Worm (Caenorhabditis elegans): ENCODE measurements around the gene B0252.1.

The B0252.1 gene

ce11 chrII:6928416-6928815, 8.9 kb downstream of the B0252.1 start, which contains the start of gene flcn-1:
Gene flcn-1, plus strand, starts transcription at chrII:6928763.
- no peak for TF ChIP-seq Y56A3A.18 (GFP tag; IDR thresholded peaks at IDR 0.05)
- TF ChIP-seq ceh-91 (GFP tag; IDR thresholded peaks at IDR 0.05) = no peak
- TF ChIP-seq D2030.7 (GFP tag; IDR thresholded peaks at IDR 0.05) = no peak
- peak; percentile 2 for TF ChIP-seq nhr-80 (tag; optimal IDR thresholded peaks at IDR 0.05)
- TF ChIP-seq ets-4 (GFP tag; optimal IDR thresholded peaks at IDR 0.05) = no peak
- TF ChIP-seq T26A5.8 (tag; optimal IDR thresholded peaks at IDR 0.05) = no peak
- TF ChIP-seq mes-4 (tag; optimal IDR thresholded peaks at IDR 0.05) = no peak
- TF ChIP-seq nhr-120 (GFP tag; IDR thresholded peaks at IDR 0.05) = no peak
- TF ChIP-seq lin-35 (GFP tag; optimal IDR thresholded peaks at IDR 0.05) = peak in 1 of 3 experiments; percentile 44
- TF ChIP-seq somi-1 (GFP tag; optimal IDR thresholded peaks at IDR 0.05) = no peak
- no peak for TF ChIP-seq let-607 (tag; optimal IDR thresholded peaks at IDR 0.05)
- peak; percentile 62; the same call in 1 of the 2 replicates for TF ChIP-seq hmg-1.2 (GFP tag; IDR thresholded peaks at IDR 0.05)
- TF ChIP-seq nfya-2 (GFP tag; IDR thresholded peaks at IDR 0.05) = no peak
- TF ChIP-seq F57A8.1 (GFP tag; optimal IDR thresholded peaks at IDR 0.05) = no peak
- no peak for TF ChIP-seq cebp-1 (GFP tag; IDR thresholded peaks at IDR 0.05)
- peak; percentile 38 for TF ChIP-seq cebp-1 (tag; optimal IDR thresholded peaks at IDR 0.05)
- TF ChIP-seq lag-1 (GFP tag; IDR thresholded peaks at IDR 0.05) = no peak
- no peak for TF ChIP-seq T07F8.4 (tag; optimal IDR thresholded peaks at IDR 0.05)
- no peak for TF ChIP-seq egrh-3 (GFP tag; IDR thresholded peaks at IDR 0.05)
- TF ChIP-seq lir-1 (GFP tag; conservative IDR thresholded peaks at IDR 0.05) = no peak
- no peak for TF ChIP-seq hsf-1 (GFP tag; IDR thresholded peaks at IDR 0.05)
- TF ChIP-seq nfya-1 (tag; optimal IDR thresholded peaks at IDR 0.05; ENCODE audit: borderline replicate concordance, insufficient read depth) = no peak
- no peak for TF ChIP-seq lsy-27 (tag; optimal IDR thresholded peaks at IDR 0.05; ENCODE audit: borderline replicate concordance, insufficient read depth)
- no peak for TF ChIP-seq egl-44 (GFP tag; IDR thresholded peaks at IDR 0.05)
- no peak for TF ChIP-seq akir-1 (GFP tag; optimal IDR thresholded peaks at IDR 0.05)
- TF ChIP-seq efl-1 (GFP tag; optimal IDR thresholded peaks at IDR 0.05) = no peak
- no peak for TF ChIP-seq attf-6 (GFP tag; IDR thresholded peaks at IDR 0.05)
- TF ChIP-seq nfyb-1 (GFP tag; IDR thresholded peaks at IDR 0.05) = peak; percentile 25; the same call in 1 of the 2 replicates
- TF ChIP-seq egl-18 (GFP tag; IDR thresholded peaks at IDR 0.05) = no peak
- no peak for TF ChIP-seq madf-10 (tag; optimal IDR thresholded peaks at IDR 0.05)
- TF ChIP-seq attf-5 (GFP tag; optimal IDR thresholded peaks at IDR 0.05) = peak; percentile 22
- no peak for TF ChIP-seq F55B11.4 (tag; optimal IDR thresholded peaks at IDR 0.05; ENCODE audit: borderline replicate concordance, insufficient read depth)
- peak; percentile 17 for TF ChIP-seq ceh-27 (GFP tag; optimal IDR thresholded peaks at IDR 0.05)

- TF ChIP-seq nhr-80 (tag; optimal IDR thresholded peaks at IDR 0.05) (peak; percentile 10), cebp-1 (GFP tag; IDR thresholded peaks at IDR 0.05) (no peak), cebp-1 (tag; optimal IDR thresholded peaks at IDR 0.05) (peak; percentile 61), ztf-22 (GFP tag; optimal IDR thresholded peaks at IDR 0.05) (no peak), hmg-1.2 (GFP tag; IDR thresholded peaks at IDR 0.05) (peak; percentile 17; the same call in 1 of the 2 replicates), nfya-1 (tag; optimal IDR thresholded peaks at IDR 0.05; ENCODE audit: borderline replicate concordance, insufficient read depth) (no peak)
Measured at ce11 chrII:6930072-6930471, 10.6 kb downstream of the B0252.1 start.

- no peak for TF ChIP-seq hrde-1 (tag; optimal IDR thresholded peaks at IDR 0.05; ENCODE audit: borderline replicate concordance)
- peak; percentile 11 for TF ChIP-seq nhr-80 (tag; optimal IDR thresholded peaks at IDR 0.05)
- no peak for TF ChIP-seq egl-18 (GFP tag; IDR thresholded peaks at IDR 0.05)
Measured at ce11 chrII:6932978-6933377, 13.5 kb downstream of the B0252.1 start.
